Worm (Caenorhabditis elegans) whole organism, early embryonic: ENCODE measurements around the gene ZK563.2.

Experiments
- B0310.2 ChIP-seq: sonication (generic microtip); optimal IDR thresholded peaks from 2 replicates; lab custom pipeline; 2016; ENCODE audit warnings: mild to moderate bottlenecking, missing genetic modification characterization, missing compliant biosample characterization
- F13C5.2 ChIP-seq: sonication (generic microtip); optimal IDR thresholded peaks from 2 replicates; lab custom pipeline; 2017; ENCODE audit warnings: mild to moderate bottlenecking, missing genetic modification characterization, inconsistent platforms, missing compliant biosample characterization
- aly-1 ChIP-seq: sonication (generic microtip); optimal IDR thresholded peaks from 2 replicates; lab custom pipeline; 2016; ENCODE audit warnings: missing genetic modification characterization, missing compliant biosample characterization
- ama-1 ChIP-seq: fragments of 150-350 bp; optimal IDR thresholded peaks from 2 replicates; lab custom pipeline; 2014
- ceh-13 ChIP-seq: fragments of 200-800 bp; sonication (Bioruptor generic); optimal IDR thresholded peaks from 2 replicates; lab custom pipeline; 2018; ENCODE audit warnings: mild to moderate bottlenecking, missing genetic modification characterization, missing compliant biosample characterization
- ceh-36 ChIP-seq: sonication (generic microtip); optimal IDR thresholded peaks from 2 replicates; lab custom pipeline; 2016; ENCODE audit warnings: missing genetic modification characterization, inconsistent platforms, missing compliant biosample characterization
- ets-7 ChIP-seq: sonication (generic microtip); optimal IDR thresholded peaks from 2 replicates; lab custom pipeline; 2016; ENCODE audit warnings: missing genotype, missing genetic modification characterization, missing compliant biosample characterization
- flt-1 ChIP-seq: fragments of 200-800 bp; sonication (Bioruptor generic); IDR thresholded peaks from 2 replicates; pipeline ENCODE4 v1.3.6; 2022; ENCODE audit warnings: missing genetic modification characterization, missing compliant biosample characterization
- hmbx-1 ChIP-seq: sonication (generic microtip); optimal IDR thresholded peaks from 2 replicates; lab custom pipeline; 2016; ENCODE audit warnings: mild to moderate bottlenecking, missing genetic modification characterization, missing compliant biosample characterization
- hmg-4 ChIP-seq: fragments of 200-800 bp; sonication (Bioruptor generic); optimal IDR thresholded peaks from 2 replicates; lab custom pipeline; 2018; ENCODE audit warnings: mild to moderate bottlenecking, missing genetic modification characterization, missing compliant biosample characterization
- hnd-1 ChIP-seq: sonication (generic microtip); optimal IDR thresholded peaks from 2 replicates; lab custom pipeline; 2016; ENCODE audit warnings: missing genetic modification characterization, missing compliant biosample characterization
- pes-1 ChIP-seq: fragments of 200-800 bp; sonication (Bioruptor generic); IDR thresholded peaks from 2 replicates; pipeline ENCODE4 v1.3.6; 2022; ENCODE audit warnings: missing genetic modification reagents, missing genetic modification characterization, missing compliant biosample characterization
- scrt-1 ChIP-seq: fragments of 200-800 bp; sonication (Bioruptor generic); IDR thresholded peaks from 2 replicates; pipeline ENCODE4 v1.3.6; 2022; ENCODE audit warnings: missing genetic modification characterization, missing compliant biosample characterization
- sea-1 ChIP-seq: fragments of 200-800 bp; sonication (Bioruptor generic); conservative IDR thresholded peaks from 2 replicates; pipeline ENCODE4 v1.3.6; 2022; ENCODE audit warnings: missing genetic modification characterization, missing compliant biosample characterization
- tbx-11 ChIP-seq: fragments of 200-800 bp; sonication (Bioruptor generic); IDR thresholded peaks from 2 replicates; pipeline ENCODE4 v1.3.6; 2022; ENCODE audit warnings: missing genetic modification characterization, missing compliant biosample characterization
- tbx-37 ChIP-seq: fragments of 200-800 bp; sonication (Bioruptor generic); conservative IDR thresholded peaks from 2 replicates; pipeline ENCODE4 v1.3.6; 2022; ENCODE audit warnings: missing genetic modification reagents, missing genetic modification characterization, missing compliant biosample characterization
- tra-4 ChIP-seq: sonication (generic microtip); optimal IDR thresholded peaks from 2 replicates; lab custom pipeline; 2017; ENCODE audit warnings: missing genetic modification characterization, missing compliant biosample characterization

The ZK563.2 gene

ce11 chrX:3379114-3379513, 10.4 kb downstream of the ZK563.2 start, which contains the start of gene sorf-1:
TSS of gene sorf-1 (minus strand) at chrX:3379248.
- TF ChIP-seq F13C5.2 (tag; lab: Kevin White, UChicago) (no peak), aly-1 (tag; lab: Kevin White, UChicago) (no peak), hmg-4 (GFP tag; lab: Kevin White, UChicago) (no peak), hmbx-1 (tag; lab: Kevin White, UChicago) (no peak), ceh-13 (GFP tag; lab: Kevin White, UChicago) (no peak), scrt-1 (GFP tag; lab: Robert Waterston, UW) (no peak), ets-7 (tag; lab: Kevin White, UChicago) (no peak), ceh-36 (tag; lab: Kevin White, UChicago) (no peak), flt-1 (GFP tag; lab: Robert Waterston, UW) (no peak), tbx-11 (GFP tag; lab: Robert Waterston, UW) (no peak), sea-1 (GFP tag; lab: Robert Waterston, UW) (no peak), hnd-1 (tag; lab: Kevin White, UChicago) (no peak), ama-1 (lab: Kevin White, UChicago) (no peak)

- TF ChIP-seq tbx-11 (GFP tag; lab: Robert Waterston, UW), result no peak
- no peak for TF ChIP-seq tbx-37 (GFP tag; lab: Robert Waterston, UW)
Observed at ce11 chrX:3380167-3380566, 11.4 kb downstream of the ZK563.2 start, which contains the start of gene ZK563.7. TSS of gene ZK563.7 (plus strand) at chrX:3380467.

DNA sequence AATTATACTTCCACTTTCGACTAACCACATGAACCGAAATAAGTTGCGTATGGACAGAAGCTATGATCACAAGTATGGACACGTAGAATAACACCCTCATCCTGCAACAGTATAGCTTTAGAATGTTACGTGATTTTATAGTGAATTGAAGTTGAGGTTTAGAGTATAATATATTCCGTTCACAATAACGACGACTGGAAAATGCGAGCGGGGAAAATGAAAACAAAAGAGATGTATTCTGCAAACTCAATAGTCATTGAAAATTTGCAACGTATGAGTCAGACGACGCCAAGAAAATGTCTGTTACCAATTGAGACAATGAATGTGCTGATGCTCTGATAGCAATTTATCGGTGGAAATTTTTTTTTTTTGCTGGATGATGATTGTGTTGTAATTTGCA, 16.6 kb downstream of the ZK563.2 start, which contains the start of gene acp-1:
Gene acp-1, minus strand, starts transcription at position 101 of the 400 bp plus-strand sequence.
- TF ChIP-seq F13C5.2 (tag; lab: Kevin White, UChicago) (no peak), hmbx-1 (tag; lab: Kevin White, UChicago) (no peak), ets-7 (tag; lab: Kevin White, UChicago) (no peak), pes-1 (no peak), tra-4 (tag; lab: Kevin White, UChicago) (no peak), ama-1 (lab: Kevin White, UChicago) (no peak), hnd-1 (tag; lab: Kevin White, UChicago) (no peak), hmg-4 (GFP tag; lab: Kevin White, UChicago) (no peak), aly-1 (tag; lab: Kevin White, UChicago) (no peak), B0310.2 (no peak), sea-1 (GFP tag; lab: Robert Waterston, UW) (no peak), ceh-13 (GFP tag; lab: Kevin White, UChicago) (no peak), tbx-11 (GFP tag; lab: Robert Waterston, UW) (no peak), ceh-36 (tag; lab: Kevin White, UChicago) (no peak)

DNA sequence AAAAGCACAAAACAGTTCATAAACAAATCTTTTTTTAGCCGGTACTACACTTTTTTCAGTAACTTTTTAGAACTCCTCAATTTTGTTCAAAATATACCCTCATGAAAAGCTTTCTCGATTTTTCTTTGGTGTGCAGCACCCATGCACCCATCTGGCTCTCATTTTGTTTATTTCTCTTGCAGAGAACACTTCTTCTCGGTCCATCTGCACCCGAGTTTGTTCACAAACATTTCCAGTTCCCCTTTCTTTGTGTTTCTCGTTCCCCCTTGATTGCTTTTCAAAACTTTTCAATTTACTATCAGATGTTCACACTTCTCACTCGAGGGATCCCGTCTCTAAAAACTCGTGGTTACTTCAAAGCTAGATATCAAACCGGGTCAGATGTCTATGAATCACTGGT, 24.8 kb downstream of the ZK563.2 start, which contains the start of gene slcf-2:
Gene slcf-2, plus strand, starts transcription at position 301 of the 400 bp plus-strand sequence.
- TF ChIP-seq sea-1 (GFP tag; lab: Robert Waterston, UW), result no peak
- no peak for TF ChIP-seq ets-7 (tag; lab: Kevin White, UChicago)
- no peak for TF ChIP-seq ama-1 (lab: Kevin White, UChicago)
- no peak for TF ChIP-seq tra-4 (tag; lab: Kevin White, UChicago)
- TF ChIP-seq tbx-37 (GFP tag; lab: Robert Waterston, UW), result no peak
- no peak for TF ChIP-seq F13C5.2 (tag; lab: Kevin White, UChicago)
- TF ChIP-seq hmg-4 (GFP tag; lab: Kevin White, UChicago), result no peak
- no peak for TF ChIP-seq flt-1 (GFP tag; lab: Robert Waterston, UW)
- no peak for TF ChIP-seq ceh-13 (GFP tag; lab: Kevin White, UChicago)
- no peak for TF ChIP-seq ceh-36 (tag; lab: Kevin White, UChicago)
- no peak for TF ChIP-seq hmbx-1 (tag; lab: Kevin White, UChicago)
- TF ChIP-seq hnd-1 (tag; lab: Kevin White, UChicago), result no peak
- no peak for TF ChIP-seq pes-1
- TF ChIP-seq aly-1 (tag; lab: Kevin White, UChicago), result no peak
- TF ChIP-seq B0310.2, result no peak
- TF ChIP-seq scrt-1 (GFP tag; lab: Robert Waterston, UW), result no peak
- no peak for TF ChIP-seq tbx-11 (GFP tag; lab: Robert Waterston, UW)

ce11 chrX:3396735-3397134, 28.0 kb downstream of the ZK563.2 start:
- TF ChIP-seq B0310.2, result no peak
- TF ChIP-seq ceh-36 (tag; lab: Kevin White, UChicago), result no peak
- TF ChIP-seq sea-1 (GFP tag; lab: Robert Waterston, UW), result no peak
- TF ChIP-seq hmg-4 (GFP tag; lab: Kevin White, UChicago), result no peak
- no peak for TF ChIP-seq ama-1 (lab: Kevin White, UChicago)
- TF ChIP-seq aly-1 (tag; lab: Kevin White, UChicago), result no peak
- no peak for TF ChIP-seq ceh-13 (GFP tag; lab: Kevin White, UChicago)
- no peak for TF ChIP-seq tbx-11 (GFP tag; lab: Robert Waterston, UW)

DNA sequence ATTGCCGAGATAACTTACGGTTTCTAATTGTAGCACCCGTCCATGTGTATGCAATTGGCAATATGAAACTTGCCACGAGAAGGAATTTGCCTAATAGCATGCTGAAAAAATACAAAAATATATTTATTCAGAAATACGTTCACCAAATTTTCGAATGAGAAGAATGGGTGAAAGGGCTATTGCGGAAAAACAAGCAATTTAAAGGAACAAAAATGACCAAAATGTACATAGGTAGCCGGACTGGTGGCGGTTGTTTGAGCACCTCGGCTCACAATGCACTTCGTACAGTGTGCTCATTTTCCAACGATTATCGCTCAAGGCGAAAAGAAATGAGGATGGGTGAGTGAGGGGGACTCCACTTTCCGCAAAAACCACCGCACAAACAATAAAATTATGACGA, 31.2 kb downstream of the ZK563.2 start, which contains the start of gene cht-1:
Gene cht-1, minus strand, starts transcription at position 101 of the 400 bp plus-strand sequence.
- TF ChIP-seq tbx-11 (GFP tag; lab: Robert Waterston, UW) (no peak), B0310.2 (no peak), ets-7 (tag; lab: Kevin White, UChicago) (no peak), hnd-1 (tag; lab: Kevin White, UChicago) (no peak), tra-4 (tag; lab: Kevin White, UChicago) (no peak), tbx-37 (GFP tag; lab: Robert Waterston, UW) (no peak), pes-1 (no peak), scrt-1 (GFP tag; lab: Robert Waterston, UW) (no peak), ama-1 (lab: Kevin White, UChicago) (no peak), aly-1 (tag; lab: Kevin White, UChicago) (no peak), ceh-13 (GFP tag; lab: Kevin White, UChicago) (no peak), F13C5.2 (tag; lab: Kevin White, UChicago) (no peak), hmg-4 (GFP tag; lab: Kevin White, UChicago) (no peak), sea-1 (GFP tag; lab: Robert Waterston, UW) (no peak), hmbx-1 (tag; lab: Kevin White, UChicago) (no peak), flt-1 (GFP tag; lab: Robert Waterston, UW) (no peak), ceh-36 (tag; lab: Kevin White, UChicago) (no peak)
